Fruit fly (Drosophila melanogaster) whole organism, prepupa: ENCODE data around the gene axo.

Source experiments
- CG11294 ChIP-seq: fragments of 200-800 bp; sonication (Bioruptor generic); IDR thresholded peaks from 2 replicates; pipeline ENCODE4 v1.3.6; 2022; ENCODE audit warnings: missing biosample characterization, missing genetic modification characterization
- CG3919 ChIP-seq: fragments of 200-800 bp; sonication (Bioruptor generic); optimal IDR thresholded peaks from 3 replicates; lab custom pipeline; 2016; ENCODE audit warnings: missing biosample characterization, missing genetic modification characterization
- Ets96B ChIP-seq: fragments of 200-800 bp; optimal IDR thresholded peaks from 2 replicates; lab custom pipeline; 2019; ENCODE audit warnings: missing biosample characterization, mild to moderate bottlenecking, missing genetic modification characterization, moderate library complexity
- OdsH ChIP-seq: fragments of 200-800 bp; sonication (Bioruptor generic); optimal IDR thresholded peaks from 3 replicates; lab custom pipeline; 2016; ENCODE audit warnings: missing biosample characterization, missing genetic modification characterization
- Smox ChIP-seq: fragments of 200-800 bp; sonication (Bioruptor generic); optimal IDR thresholded peaks from 3 replicates; lab custom pipeline; 2016; ENCODE audit warnings: missing biosample characterization, missing genetic modification characterization
- Sox15 ChIP-seq: fragments of 200-800 bp; sonication (Bioruptor generic); optimal IDR thresholded peaks from 3 replicates; lab custom pipeline; 2016; ENCODE audit warnings: missing biosample characterization, missing genetic modification characterization

DNA sequence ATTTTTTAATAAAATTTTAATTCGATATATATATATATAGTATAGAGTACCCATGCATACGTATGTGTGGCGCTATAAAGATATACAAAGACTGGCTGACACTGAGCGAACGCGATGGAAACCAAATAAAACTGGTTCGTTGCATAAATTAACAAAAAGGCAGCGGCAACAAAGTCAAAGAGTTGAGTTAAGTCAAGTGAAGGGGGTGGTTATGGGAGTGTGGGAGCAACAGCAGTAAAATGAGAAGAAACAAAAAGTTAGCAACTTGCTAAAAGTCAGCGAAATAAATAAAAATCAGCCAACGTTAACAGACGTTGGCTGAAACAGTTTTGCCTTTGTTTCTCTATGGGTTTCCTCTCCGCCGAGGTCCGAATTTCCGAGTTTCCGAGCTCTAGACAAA is 11.4 kb upstream of the axo start:
- no peak for TF ChIP-seq OdsH
- no peak for TF ChIP-seq CG11294 (GFP tag; lab: Robert Waterston, UW)
- no peak for TF ChIP-seq CG3919 (GFP tag; lab: Kevin White, UChicago)
- no peak for TF ChIP-seq Ets96B
- no peak for TF ChIP-seq Sox15
- TF ChIP-seq Smox: no peak
